Worm (Caenorhabditis elegans) whole organism, L2 larva: ENCODE data around the gene Y37D8A.19.

Experiments used
- F13H6.1 ChIP-seq: sonication (generic microtip); optimal IDR thresholded peaks from 2 replicates; lab custom pipeline; 2016; ENCODE audit warnings: missing genetic modification characterization, missing compliant biosample characterization
- R02D3.7 ChIP-seq: fragments of 150-350 bp; optimal IDR thresholded peaks from 2 replicates; lab custom pipeline; 2014; ENCODE audit warnings: missing biosample characterization, missing genetic modification characterization
- Y55F3AM.14 ChIP-seq: fragments of 200-800 bp; sonication (Bioruptor generic); optimal IDR thresholded peaks from 2 replicates; lab custom pipeline; 2018; ENCODE audit warnings: mild to moderate bottlenecking, missing genetic modification characterization, missing compliant biosample characterization
- ZK546.5 ChIP-seq: sonication (generic microtip); optimal IDR thresholded peaks from 2 replicates; lab custom pipeline; 2017; ENCODE audit warnings: missing biosample characterization, missing genetic modification characterization
- alr-1 ChIP-seq: fragments of 150-350 bp; optimal IDR thresholded peaks from 2 replicates; lab custom pipeline; 2014; ENCODE audit warnings: missing biosample characterization, missing genetic modification characterization
- aly-2 ChIP-seq: fragments of 150-350 bp; optimal IDR thresholded peaks from 2 replicates; lab custom pipeline; 2014; ENCODE audit warnings: missing biosample characterization, missing genetic modification characterization
- ceh-16 ChIP-seq: fragments of 150-350 bp; optimal IDR thresholded peaks from 2 replicates; lab custom pipeline; 2014; ENCODE audit warnings: missing biosample characterization, missing genetic modification characterization
- crh-2 ChIP-seq: sonication (generic microtip); optimal IDR thresholded peaks from 2 replicates; lab custom pipeline; 2017; ENCODE audit warnings: missing biosample characterization, missing genetic modification characterization
- dmd-4 ChIP-seq: sonication (generic microtip); optimal IDR thresholded peaks from 2 replicates; lab custom pipeline; 2017; ENCODE audit warnings: missing biosample characterization, missing genetic modification characterization
- egl-27 ChIP-seq: sonication (generic microtip); optimal IDR thresholded peaks from 3 replicates; lab custom pipeline; 2017; ENCODE audit warnings: missing biosample characterization, missing genetic modification reagents, missing genetic modification characterization
- elt-1 ChIP-seq: fragments of 150-350 bp; optimal IDR thresholded peaks from 2 replicates; lab custom pipeline; 2014; ENCODE audit warnings: missing biosample characterization, missing genetic modification characterization
- elt-3 ChIP-seq: sonication (generic microtip); optimal IDR thresholded peaks from 2 replicates; lab custom pipeline; 2017; ENCODE audit warnings: missing biosample characterization, missing genetic modification characterization
- fos-1 ChIP-seq: fragments of 150-350 bp; optimal IDR thresholded peaks from 2 replicates; lab custom pipeline; 2014; ENCODE audit warnings: missing biosample characterization, missing genetic modification characterization
- gmeb-1 ChIP-seq: fragments of 150-350 bp; optimal IDR thresholded peaks from 2 replicates; lab custom pipeline; 2014; ENCODE audit warnings: missing biosample characterization, missing genetic modification characterization
- lin-11 ChIP-seq: fragments of 150-350 bp; sonication (generic microtip); optimal IDR thresholded peaks from 2 replicates; lab custom pipeline; 2014; ENCODE audit warnings: missing biosample characterization, missing genetic modification characterization, inconsistent platforms, mixed read lengths
- lin-39 ChIP-seq: fragments of 150-350 bp; optimal IDR thresholded peaks from 2 replicates; lab custom pipeline; 2014; ENCODE audit warnings: missing biosample characterization, missing genetic modification reagents, missing genetic modification characterization
- lsy-2 ChIP-seq, 2 experiments: fragments of 150-350 bp in 1 of 2; sonication (generic microtip) in 1 of 2; optimal IDR thresholded peaks; 2 replicates each; lab custom pipeline; 2014 to 2017; ENCODE audit warnings: missing biosample characterization in 2 of 2, missing genetic modification characterization in 2 of 2
- mab-5 ChIP-seq: fragments of 150-350 bp; optimal IDR thresholded peaks from 2 replicates; lab custom pipeline; 2014; ENCODE audit warnings: missing biosample characterization, missing genetic modification characterization
- mbf-1 ChIP-seq: sonication (generic microtip); optimal IDR thresholded peaks from 2 replicates; lab custom pipeline; 2017; ENCODE audit warnings: missing biosample characterization, missing genetic modification characterization
- nhr-10 ChIP-seq: sonication (generic microtip); optimal IDR thresholded peaks from 2 replicates; lab custom pipeline; 2017; ENCODE audit warnings: missing biosample characterization, missing genetic modification characterization
- nhr-11 ChIP-seq: fragments of 150-350 bp; optimal IDR thresholded peaks from 2 replicates; lab custom pipeline; 2014; ENCODE audit warnings: missing biosample characterization, missing genetic modification characterization
- nhr-129 ChIP-seq: fragments of 150-350 bp; optimal IDR thresholded peaks from 2 replicates; lab custom pipeline; 2014; ENCODE audit warnings: missing biosample characterization, missing genetic modification characterization
- nhr-21 ChIP-seq: fragments of 150-350 bp; optimal IDR thresholded peaks from 2 replicates; lab custom pipeline; 2014; ENCODE audit warnings: missing biosample characterization, missing genetic modification characterization
- nhr-23 ChIP-seq: fragments of 150-350 bp; optimal IDR thresholded peaks from 2 replicates; lab custom pipeline; 2014; ENCODE audit warnings: missing biosample characterization, missing genetic modification reagents, missing genetic modification characterization
- nhr-25 ChIP-seq: fragments of 150-350 bp; sonication (generic microtip); optimal IDR thresholded peaks from 3 replicates; lab custom pipeline; 2014; ENCODE audit warnings: missing biosample characterization, missing genetic modification characterization
- peb-1 ChIP-seq: fragments of 150-350 bp; optimal IDR thresholded peaks from 2 replicates; lab custom pipeline; 2014; ENCODE audit warnings: missing biosample characterization, missing genetic modification characterization
- sem-4 ChIP-seq: fragments of 150-350 bp; optimal IDR thresholded peaks from 2 replicates; lab custom pipeline; 2014; ENCODE audit warnings: missing biosample characterization, missing genetic modification reagents, missing genetic modification characterization
- skn-1 ChIP-seq: sonication (generic microtip); optimal IDR thresholded peaks from 2 replicates; lab custom pipeline; 2017; ENCODE audit warnings: missing biosample characterization, missing genetic modification characterization
- sma-3 ChIP-seq: sonication (generic microtip); optimal IDR thresholded peaks from 2 replicates; lab custom pipeline; 2016; ENCODE audit warnings: missing genetic modification reagents, missing genetic modification characterization, missing compliant biosample characterization
- sma-9 ChIP-seq, 2 experiments: fragments of 150-350 bp in 1 of 2; sonication (generic microtip) in 1 of 2; optimal IDR thresholded peaks; 2 replicates each; lab custom pipeline; 2014 to 2016; ENCODE audit warnings: missing genetic modification characterization in 2 of 2, mild to moderate bottlenecking in 1 of 2, missing biosample characterization in 1 of 2, missing compliant biosample characterization in 1 of 2, missing genetic modification reagents in 1 of 2, moderate library complexity in 1 of 2
- unc-55 ChIP-seq: fragments of 150-350 bp; sonication (generic microtip); optimal IDR thresholded peaks from 3 replicates; lab custom pipeline; 2014; ENCODE audit warnings: missing biosample characterization, missing genetic modification reagents, missing genetic modification characterization
- unc-62 ChIP-seq: fragments of 150-350 bp; optimal IDR thresholded peaks from 2 replicates; lab custom pipeline; 2014; ENCODE audit warnings: missing biosample characterization, missing genetic modification reagents, missing genetic modification characterization
- ztf-1 ChIP-seq: fragments of 200-800 bp; sonication (Bioruptor generic); conservative IDR thresholded peaks from 2 replicates; pipeline ENCODE4 v1.3.6; 2022; ENCODE audit warnings: missing genetic modification characterization, missing compliant biosample characterization
- ztf-11 ChIP-seq: sonication (generic microtip); optimal IDR thresholded peaks from 2 replicates; lab custom pipeline; 2017; ENCODE audit warnings: missing biosample characterization, missing genetic modification characterization

Y37D8A.19 gene

DNA sequence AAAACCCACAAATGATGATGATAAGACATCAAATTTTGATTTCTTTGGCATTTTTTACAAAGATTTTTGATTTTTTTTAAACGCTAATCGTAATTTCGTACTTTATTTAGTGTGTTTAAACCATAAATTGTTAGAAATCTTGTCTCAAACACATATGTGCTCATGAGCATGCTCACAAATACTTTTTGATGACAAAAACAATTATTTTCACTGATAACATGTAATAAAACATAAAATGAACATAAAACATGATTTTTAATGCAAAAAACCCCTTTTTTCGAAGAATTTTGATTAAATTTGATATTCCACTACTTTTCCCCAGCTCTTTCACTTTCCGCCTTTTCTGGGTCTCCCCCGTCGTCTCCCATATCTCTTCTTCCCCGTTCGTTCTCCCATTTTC, 3.1 kb downstream of the Y37D8A.19 start:
- TF ChIP-seq skn-1 (tag; lab: Kevin White, UChicago) (peak; percentile 50), ceh-16 (tag; lab: Kevin White, UChicago) (no peak)

DNA sequence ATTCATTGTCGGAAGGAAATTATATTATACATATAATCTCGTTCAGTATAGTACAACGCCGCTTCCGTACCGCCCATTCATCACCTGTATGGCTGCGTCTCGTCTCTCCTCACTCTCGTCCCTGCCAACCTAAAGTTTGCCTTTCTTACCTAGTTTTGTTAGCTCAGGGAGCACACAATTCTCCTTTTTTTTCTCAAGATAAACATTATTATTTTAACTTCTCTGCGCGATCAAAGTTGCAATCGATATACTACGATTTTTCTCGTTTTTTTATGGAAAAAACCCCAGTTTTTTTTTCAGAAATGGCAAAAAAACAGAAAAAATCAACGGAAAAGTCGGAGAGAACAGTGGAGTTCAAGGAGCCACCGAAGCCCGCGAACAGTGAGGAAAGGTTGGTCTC, 4.7 kb downstream of the Y37D8A.19 start, which contains the start of gene epg-3:
TSS of gene epg-3 (plus strand) at position 301 of the 400 bp plus-strand sequence.
- TF ChIP-seq nhr-21 (tag; lab: Kevin White, UChicago): no peak
- no peak for TF ChIP-seq nhr-129
- no peak for TF ChIP-seq sem-4 (tag; lab: Kevin White, UChicago)
- no peak for TF ChIP-seq nhr-11
- no peak for TF ChIP-seq ztf-11 (tag; lab: Kevin White, UChicago)
- no peak for TF ChIP-seq lin-39 (tag; lab: Kevin White, UChicago)
- no peak for TF ChIP-seq nhr-25 (tag; lab: Kevin White, UChicago)
- TF ChIP-seq fos-1 (tag; lab: Kevin White, UChicago): no peak

DNA sequence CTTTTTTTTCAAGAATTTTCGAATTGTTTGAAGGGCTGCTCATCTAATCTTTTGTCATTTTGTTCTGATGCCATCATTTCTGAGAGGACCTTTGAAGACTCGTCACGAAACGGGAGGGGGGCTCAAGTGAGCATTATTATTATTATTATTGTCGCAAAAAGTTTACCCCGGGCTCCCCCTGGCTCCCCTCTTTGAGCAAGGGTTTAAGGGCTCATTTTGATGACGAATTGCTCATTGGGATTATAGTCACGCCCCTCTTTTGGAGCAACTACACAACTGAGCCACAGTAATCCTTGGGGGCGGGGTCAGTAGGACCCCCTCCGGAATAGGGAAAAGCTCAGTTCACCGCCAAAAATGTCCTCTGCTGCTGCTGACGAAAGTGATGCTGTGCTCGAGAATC, 12.6 kb downstream of the Y37D8A.19 start, which contains the start of gene unc-25:
TSS of gene unc-25 (plus strand) at position 345 of the 400 bp plus-strand sequence.
- no peak for TF ChIP-seq nhr-21 (tag; lab: Kevin White, UChicago)
- no peak for TF ChIP-seq aly-2 (tag; lab: Kevin White, UChicago)
- TF ChIP-seq crh-2 (tag; lab: Kevin White, UChicago): no peak
- TF ChIP-seq unc-55 (GFP tag; lab: Kevin White, UChicago): peak; percentile 57
- no peak for TF ChIP-seq dmd-4 (tag; lab: Kevin White, UChicago)
- no peak for TF ChIP-seq lin-11 (tag; lab: Kevin White, UChicago)
- no peak for TF ChIP-seq ztf-11 (tag; lab: Kevin White, UChicago)
- peak; percentile 0 for TF ChIP-seq F13H6.1 (tag; lab: Kevin White, UChicago)
- peak in 1 of 2 experiments; percentile 20 for TF ChIP-seq lsy-2 (tag; optimal IDR thresholded peaks at IDR 0.05; lab: Kevin White, UChicago)
- 0 out of 2 replicates have a peak, but pooled peaks have one; percentile 22 for TF ChIP-seq ztf-1 (GFP tag; lab: Robert Waterston, UW)
- TF ChIP-seq mab-5: peak; percentile 73
- no peak for TF ChIP-seq mbf-1
- TF ChIP-seq Y55F3AM.14: peak; percentile 73

DNA sequence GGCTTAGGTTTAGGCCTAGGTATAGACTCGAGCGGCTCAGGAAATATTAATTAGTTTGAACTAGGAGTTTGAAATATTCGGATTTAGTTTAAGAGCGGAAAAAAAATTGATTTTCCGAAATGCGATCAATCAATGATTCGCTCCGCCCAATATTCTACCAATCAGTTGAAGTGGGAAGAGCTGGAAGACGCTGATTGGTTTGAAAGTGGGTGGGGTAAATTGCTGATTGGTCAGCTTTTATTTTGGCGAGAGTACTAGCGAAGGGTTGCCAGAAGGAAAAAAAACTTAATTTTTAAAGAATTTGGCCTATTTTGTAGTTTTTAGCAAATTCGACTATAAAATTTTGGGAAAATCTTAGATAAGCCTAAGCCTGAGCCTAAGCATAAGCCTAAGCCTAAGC, 14.4 kb downstream of the Y37D8A.19 start:
- no peak for TF ChIP-seq Y55F3AM.14
- no peak for TF ChIP-seq alr-1 (tag; lab: Kevin White, UChicago)
- TF ChIP-seq elt-1 (tag; lab: Kevin White, UChicago): no peak
- TF ChIP-seq nhr-23 (tag; lab: Kevin White, UChicago): no peak
- no peak for TF ChIP-seq nhr-11
- no peak for TF ChIP-seq peb-1 (tag; lab: Kevin White, UChicago)
- TF ChIP-seq sma-3 (GFP tag; lab: Kevin White, UChicago): no peak
- TF ChIP-seq sma-9 (GFP tag; optimal IDR thresholded peaks at IDR 0.05; lab: Kevin White, UChicago): no peak
- TF ChIP-seq sma-9 (tag; optimal IDR thresholded peaks at IDR 0.05; lab: Kevin White, UChicago): no peak
- no peak for TF ChIP-seq crh-2 (tag; lab: Kevin White, UChicago)
- no peak for TF ChIP-seq nhr-10 (tag; lab: Kevin White, UChicago)
- TF ChIP-seq mab-5: no peak

DNA sequence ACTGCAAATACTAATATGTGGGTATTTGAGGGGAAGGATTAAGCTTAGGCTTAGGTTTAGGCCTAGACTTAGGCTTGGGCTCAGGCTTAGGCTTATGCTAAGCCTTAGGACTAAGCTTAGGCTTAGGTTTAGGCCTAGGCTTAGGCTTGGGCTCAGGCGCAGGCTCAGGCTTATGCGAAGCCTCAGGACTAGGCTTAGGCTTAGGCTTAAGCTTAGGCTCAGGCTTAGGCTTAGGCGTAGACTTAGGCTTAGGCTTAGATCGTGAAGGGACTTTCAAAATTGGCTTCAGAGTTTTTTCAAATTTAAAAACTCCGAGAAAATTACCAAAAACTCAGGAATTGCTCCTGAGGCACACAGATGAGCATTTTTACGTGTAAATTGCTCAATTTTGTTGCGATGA, 15.4 kb downstream of the Y37D8A.19 start:
- TF ChIP-seq lin-11 (tag; lab: Kevin White, UChicago): no peak
- no peak for TF ChIP-seq egl-27 (tag; lab: Kevin White, UChicago)
- TF ChIP-seq fos-1 (tag; lab: Kevin White, UChicago): no peak
- no peak for TF ChIP-seq gmeb-1 (tag; lab: Kevin White, UChicago)
- TF ChIP-seq sma-9 (GFP tag; optimal IDR thresholded peaks at IDR 0.05; lab: Kevin White, UChicago): no peak
- TF ChIP-seq sma-9 (tag; optimal IDR thresholded peaks at IDR 0.05; lab: Kevin White, UChicago): no peak
- TF ChIP-seq elt-1 (tag; lab: Kevin White, UChicago): no peak
- no peak for TF ChIP-seq unc-62 (GFP tag; lab: Kevin White, UChicago)
- no peak for TF ChIP-seq peb-1 (tag; lab: Kevin White, UChicago)
- no peak for TF ChIP-seq nhr-11
- no peak for TF ChIP-seq R02D3.7 (tag; lab: Kevin White, UChicago)
- TF ChIP-seq nhr-129: no peak
- no peak for TF ChIP-seq elt-3 (tag; lab: Kevin White, UChicago)
- no peak for TF ChIP-seq nhr-25 (tag; lab: Kevin White, UChicago)
- no peak for TF ChIP-seq ZK546.5
